Worm (Caenorhabditis elegans) whole organism, midembryonic: ENCODE results near the gene Y39E4A.1.

Experiments
- T22C8.4 ChIP-seq: fragments of 200-800 bp; sonication (Bioruptor generic); IDR thresholded peaks from 2 replicates; pipeline ENCODE4 v1.3.6; 2022; ENCODE audit warnings: missing genetic modification characterization, missing compliant biosample characterization
- cog-1 ChIP-seq: sonication (generic microtip); optimal IDR thresholded peaks from 2 replicates; lab custom pipeline; 2016; ENCODE audit warnings: missing genetic modification characterization, missing compliant biosample characterization
- flt-1 ChIP-seq: fragments of 200-800 bp; sonication (Bioruptor generic); IDR thresholded peaks from 2 replicates; pipeline ENCODE4 v1.3.6; 2022; ENCODE audit warnings: missing genetic modification characterization, missing compliant biosample characterization
- klf-2 ChIP-seq: fragments of 200-800 bp; sonication (Bioruptor generic); conservative IDR thresholded peaks from 2 replicates; pipeline ENCODE4 v1.3.6; 2022; ENCODE audit warnings: missing genetic modification reagents, missing genetic modification characterization, missing compliant biosample characterization
- med-1 ChIP-seq: sonication (generic microtip); optimal IDR thresholded peaks from 2 replicates; lab custom pipeline; 2017; ENCODE audit warnings: missing genetic modification characterization, mild to moderate bottlenecking, missing compliant biosample characterization, antibody characterized with exemption, missing genetic modification reagents; ENCODE audit not compliant: insufficient read depth
- ref-1 ChIP-seq: fragments of 200-800 bp; sonication (Bioruptor generic); conservative IDR thresholded peaks from 2 replicates; pipeline ENCODE4 v1.3.6; 2022; ENCODE audit warnings: missing genetic modification reagents, missing genetic modification characterization, missing compliant biosample characterization
- tab-1 ChIP-seq: fragments of 200-800 bp; sonication (Bioruptor generic); IDR thresholded peaks from 2 replicates; pipeline ENCODE4 v1.3.6; 2022; ENCODE audit warnings: missing genetic modification characterization, missing compliant biosample characterization
- ztf-23 ChIP-seq: fragments of 200-800 bp; sonication (Bioruptor generic); IDR thresholded peaks from 2 replicates; pipeline ENCODE4 v1.3.6; 2022; ENCODE audit warnings: missing genetic modification reagents, missing genetic modification characterization, missing compliant biosample characterization
- ztf-29 ChIP-seq: fragments of 200-800 bp; sonication (Bioruptor generic); IDR thresholded peaks from 2 replicates; pipeline ENCODE4 v1.3.6; 2022; ENCODE audit warnings: missing genetic modification reagents, missing genetic modification characterization, missing compliant biosample characterization

Gene Y39E4A.1

ce11 chrIII:12959286-12959685 is 8.1 kb downstream of the Y39E4A.1 start:
- TF ChIP-seq flt-1 (GFP tag; lab: Robert Waterston, UW): no peak
- TF ChIP-seq ztf-23 (GFP tag; lab: Robert Waterston, UW): no peak
- no peak for TF ChIP-seq cog-1 (tag; lab: Kevin White, UChicago)
- no peak for TF ChIP-seq klf-2
- TF ChIP-seq tab-1 (GFP tag; lab: Robert Waterston, UW): no peak
- TF ChIP-seq ztf-29 (GFP tag; lab: Robert Waterston, UW): no peak
- no peak for TF ChIP-seq ref-1 (GFP tag; lab: Robert Waterston, UW)
- TF ChIP-seq T22C8.4 (GFP tag; lab: Robert Waterston, UW): no peak

- TF ChIP-seq tab-1 (GFP tag; lab: Robert Waterston, UW): no peak
- TF ChIP-seq ref-1 (GFP tag; lab: Robert Waterston, UW): no peak
- no peak for TF ChIP-seq ztf-23 (GFP tag; lab: Robert Waterston, UW)
- no peak for TF ChIP-seq klf-2
- no peak for TF ChIP-seq ztf-29 (GFP tag; lab: Robert Waterston, UW)
- no peak for TF ChIP-seq flt-1 (GFP tag; lab: Robert Waterston, UW)
These were observed 9.5 kb downstream of the Y39E4A.1 start for ce11 chrIII:12960705-12961104.

- TF ChIP-seq klf-2 (no peak), ztf-23 (GFP tag; lab: Robert Waterston, UW) (no peak), med-1 (no peak), T22C8.4 (GFP tag; lab: Robert Waterston, UW) (no peak), flt-1 (GFP tag; lab: Robert Waterston, UW) (no peak), tab-1 (GFP tag; lab: Robert Waterston, UW) (no peak), ztf-29 (GFP tag; lab: Robert Waterston, UW) (no peak), cog-1 (tag; lab: Kevin White, UChicago) (no peak), ref-1 (GFP tag; lab: Robert Waterston, UW) (no peak)
These were observed 15.7 kb downstream of the Y39E4A.1 start, which contains the start of gene ttm-1 for ce11 chrIII:12966895-12967294. Gene ttm-1, minus strand, starts transcription at chrIII:12966995.

ce11 chrIII:12967437-12968043 is 16.3 kb downstream of the Y39E4A.1 start:
- TF ChIP-seq T22C8.4 (GFP tag; lab: Robert Waterston, UW) (peak; percentile 66; the same call in 1 of the 2 replicates), cog-1 (tag; lab: Kevin White, UChicago) (no peak)

- TF ChIP-seq klf-2 (no peak), T22C8.4 (GFP tag; lab: Robert Waterston, UW) (no peak), flt-1 (GFP tag; lab: Robert Waterston, UW) (no peak), tab-1 (GFP tag; lab: Robert Waterston, UW) (no peak), ztf-23 (GFP tag; lab: Robert Waterston, UW) (no peak), ref-1 (GFP tag; lab: Robert Waterston, UW) (no peak), ztf-29 (GFP tag; lab: Robert Waterston, UW) (no peak), cog-1 (tag; lab: Kevin White, UChicago) (no peak), med-1 (no peak)
These were observed 17.1 kb downstream of the Y39E4A.1 start for ce11 chrIII:12968330-12968729.

ce11 chrIII:12971828-12972379 is 20.7 kb downstream of the Y39E4A.1 start:
- TF ChIP-seq ztf-23 (GFP tag; lab: Robert Waterston, UW) (no peak), flt-1 (GFP tag; lab: Robert Waterston, UW) (no peak), ref-1 (GFP tag; lab: Robert Waterston, UW) (no peak), T22C8.4 (GFP tag; lab: Robert Waterston, UW) (no peak), klf-2 (no peak), med-1 (no peak), tab-1 (GFP tag; lab: Robert Waterston, UW) (no peak), cog-1 (tag; lab: Kevin White, UChicago) (no peak), ztf-29 (GFP tag; lab: Robert Waterston, UW) (no peak)

- TF ChIP-seq flt-1 (GFP tag; lab: Robert Waterston, UW) (no peak), klf-2 (no peak)
These were observed 21.2 kb downstream of the Y39E4A.1 start, which contains the start of gene bckd-1A for ce11 chrIII:12972398-12972797. Gene bckd-1A, minus strand, starts transcription at chrIII:12972498.

- TF ChIP-seq ref-1 (GFP tag; lab: Robert Waterston, UW) (no peak), cog-1 (tag; lab: Kevin White, UChicago) (no peak), T22C8.4 (GFP tag; lab: Robert Waterston, UW) (no peak), tab-1 (GFP tag; lab: Robert Waterston, UW) (no peak), klf-2 (no peak), ztf-29 (GFP tag; lab: Robert Waterston, UW) (no peak), ztf-23 (GFP tag; lab: Robert Waterston, UW) (no peak), med-1 (no peak), flt-1 (GFP tag; lab: Robert Waterston, UW) (no peak)
These were observed 26.3 kb downstream of the Y39E4A.1 start, which contains the start of gene ZK1010.2 for ce11 chrIII:12977559-12977958. Gene ZK1010.2, minus strand, starts transcription at chrIII:12977862.

- TF ChIP-seq cog-1 (tag; lab: Kevin White, UChicago): peak; percentile 10
- TF ChIP-seq ztf-23 (GFP tag; lab: Robert Waterston, UW): 0 out of 2 replicates have a peak, but pooled peaks have one; percentile 25
- TF ChIP-seq T22C8.4 (GFP tag; lab: Robert Waterston, UW): peak; percentile 26; the same call in 1 of the 2 replicates
- no peak for TF ChIP-seq ztf-29 (GFP tag; lab: Robert Waterston, UW)
These were observed 27.4 kb downstream of the Y39E4A.1 start, which contains the start of the genes ubq-2 and frg-1 for ce11 chrIII:12978473-12979174. Gene ubq-2, minus strand, starts transcription at chrIII:12978523. Gene frg-1, plus strand, starts transcription at chrIII:12979162.
